Fruit fly (Drosophila melanogaster) whole organism, embryonic: ENCODE measurements around the gene Pat1.
A peak's percentile ranks its signal among the peaks of the same experiment; 100 is the strongest.

ENCODE experiments used
- Abd-B ChIP-seq: fragments of 200-800 bp; sonication (Bioruptor generic); optimal IDR thresholded peaks from 2 replicates; lab custom pipeline; 2018; ENCODE audit warnings: missing biosample characterization, mild to moderate bottlenecking, missing genetic modification characterization, moderate library complexity
- Blimp-1 ChIP-seq: fragments of 200-800 bp; sonication (Bioruptor generic); optimal IDR thresholded peaks from 3 replicates; lab custom pipeline; 2018; ENCODE audit warnings: missing biosample characterization, missing genetic modification characterization, mild to moderate bottlenecking, moderate library complexity, missing genetic modification reagents
- CG11093 ChIP-seq: fragments of 200-800 bp; sonication (Bioruptor generic); IDR thresholded peaks from 3 replicates; pipeline ENCODE4 v1.3.6; 2022; ENCODE audit warnings: missing biosample characterization, missing genetic modification characterization
- CG11247 ChIP-seq: fragments of 200-800 bp; sonication (Bioruptor generic); IDR thresholded peaks from 2 replicates; pipeline ENCODE4 v1.3.6; 2022; ENCODE audit warnings: missing biosample characterization, missing genetic modification characterization
- CG11504 ChIP-seq: fragments of 200-800 bp; sonication (Bioruptor generic); optimal IDR thresholded peaks from 3 replicates; lab custom pipeline; 2019; ENCODE audit warnings: missing biosample characterization, mild to moderate bottlenecking, missing genetic modification characterization, moderate library complexity
- CG12155 ChIP-seq: fragments of 200-800 bp; sonication (Bioruptor generic); optimal IDR thresholded peaks from 3 replicates; lab custom pipeline; 2016; ENCODE audit warnings: missing biosample characterization, missing genetic modification characterization
- CG12219 ChIP-seq: fragments of 200-800 bp; sonication (Bioruptor generic); optimal IDR thresholded peaks from 3 replicates; lab custom pipeline; 2018; ENCODE audit warnings: missing biosample characterization, mild to moderate bottlenecking, missing genetic modification characterization
- CG14965 ChIP-seq: fragments of 200-800 bp; sonication (Bioruptor generic); optimal IDR thresholded peaks from 2 replicates; lab custom pipeline; 2016; ENCODE audit warnings: missing biosample characterization, missing genetic modification characterization, borderline replicate concordance
- CG15479 ChIP-seq: fragments of 200-800 bp; sonication (Bioruptor generic); optimal IDR thresholded peaks from 3 replicates; lab custom pipeline; 2019; ENCODE audit warnings: missing biosample characterization, mild to moderate bottlenecking, missing genetic modification characterization, moderate library complexity
- CG15696 ChIP-seq: fragments of 200-800 bp; sonication (Bioruptor generic); optimal IDR thresholded peaks from 2 replicates; lab custom pipeline; 2019; ENCODE audit warnings: missing biosample characterization, mild to moderate bottlenecking, missing genetic modification characterization, moderate library complexity
- CG18262 ChIP-seq: fragments of 200-800 bp; optimal IDR thresholded peaks from 3 replicates; lab custom pipeline; 2019; ENCODE audit warnings: missing biosample characterization, mild to moderate bottlenecking, missing genetic modification characterization, moderate library complexity
- CG31224 ChIP-seq: fragments of 200-800 bp; sonication (Bioruptor generic); IDR thresholded peaks from 2 replicates; pipeline ENCODE4 v1.3.6; 2022; ENCODE audit warnings: missing biosample characterization, missing genetic modification characterization
- CG3281 ChIP-seq: fragments of 200-800 bp; sonication (Bioruptor generic); optimal IDR thresholded peaks from 3 replicates; lab custom pipeline; 2017; ENCODE audit warnings: missing biosample characterization, mild to moderate bottlenecking, missing genetic modification characterization
- CG6254 ChIP-seq: fragments of 200-800 bp; sonication (Bioruptor generic); optimal IDR thresholded peaks from 3 replicates; lab custom pipeline; 2017; ENCODE audit warnings: mild to moderate bottlenecking, missing biosample characterization, missing genetic modification reagents, missing genetic modification characterization
- CG6791 ChIP-seq: fragments of 200-800 bp; sonication (Bioruptor generic); IDR thresholded peaks from 3 replicates; pipeline ENCODE4 v1.3.6; 2022; ENCODE audit warnings: missing biosample characterization, missing genetic modification characterization; ENCODE audit not compliant: partially characterized antibody
- CG8290 ChIP-seq, 3 experiments: fragments of 200-800 bp; sonication (Bioruptor generic); optimal IDR thresholded peaks; 2 replicates each; lab custom pipeline; 2016 to 2019; ENCODE audit warnings: missing biosample characterization in 3 of 3, missing genetic modification characterization in 3 of 3, mild to moderate bottlenecking in 2 of 3, moderate library complexity in 1 of 3
- CG9215 ChIP-seq: fragments of 200-800 bp; sonication (Bioruptor generic); IDR thresholded peaks from 2 replicates; pipeline ENCODE4 v1.3.6; 2022; ENCODE audit warnings: missing biosample characterization, missing genetic modification characterization
- CG9609 ChIP-seq: fragments of 200-800 bp; sonication (Bioruptor generic); optimal IDR thresholded peaks from 3 replicates; lab custom pipeline; 2016; ENCODE audit warnings: missing biosample characterization, missing genetic modification characterization
- D19A ChIP-seq: fragments of 200-800 bp; optimal IDR thresholded peaks from 3 replicates; lab custom pipeline; 2019; ENCODE audit warnings: missing biosample characterization, mild to moderate bottlenecking, missing genetic modification characterization, moderate library complexity
- E2f2 ChIP-seq: fragments of 200-800 bp; sonication (Bioruptor generic); IDR thresholded peaks from 2 replicates; pipeline ENCODE4 v1.3.6; 2022; ENCODE audit warnings: missing biosample characterization, missing genetic modification characterization
- Hmr ChIP-seq: fragments of 200-800 bp; sonication (Bioruptor generic); optimal IDR thresholded peaks from 3 replicates; lab custom pipeline; 2017; ENCODE audit warnings: mild to moderate bottlenecking, missing biosample characterization, missing genetic modification reagents, missing genetic modification characterization
- Max ChIP-seq: fragments of 200-800 bp; sonication (Bioruptor generic); optimal IDR thresholded peaks from 2 replicates; lab custom pipeline; 2016; ENCODE audit warnings: missing biosample characterization, mild to moderate bottlenecking, missing genetic modification characterization
- Med ChIP-seq: fragments of 200-800 bp; sonication (Bioruptor generic); peaks from one replicate; lab custom pipeline; 2016; ENCODE audit warnings: missing biosample characterization, missing genetic modification characterization, mild to moderate bottlenecking, inconsistent platforms, moderate library complexity
- NC2α ChIP-seq: fragments of 200-800 bp; sonication (Bioruptor generic); optimal IDR thresholded peaks from 2 replicates; lab custom pipeline; 2016; ENCODE audit warnings: missing biosample characterization, missing genetic modification characterization
- NC2β ChIP-seq: fragments of 200-800 bp; sonication (Bioruptor generic); optimal IDR thresholded peaks from 2 replicates; lab custom pipeline; 2016; ENCODE audit warnings: missing biosample characterization, missing genetic modification characterization
- Oli ChIP-seq: fragments of 200-800 bp; sonication (Bioruptor generic); optimal IDR thresholded peaks from 2 replicates; lab custom pipeline; 2018; ENCODE audit warnings: missing biosample characterization, mild to moderate bottlenecking, missing genetic modification characterization, moderate library complexity
- Ravus ChIP-seq: fragments of 200-800 bp; sonication (Bioruptor generic); IDR thresholded peaks from 2 replicates; pipeline ENCODE4 v1.3.6; 2022; ENCODE audit warnings: missing biosample characterization, missing genetic modification characterization
- Ssrp ChIP-seq: fragments of 200-800 bp; sonication (Bioruptor generic); optimal IDR thresholded peaks from 2 replicates; lab custom pipeline; 2018; ENCODE audit warnings: missing biosample characterization, mild to moderate bottlenecking, missing genetic modification characterization, moderate library complexity
- Xbp1 ChIP-seq: fragments of 200-800 bp; sonication (Bioruptor generic); optimal IDR thresholded peaks from 3 replicates; lab custom pipeline; 2016; ENCODE audit warnings: missing biosample characterization, mild to moderate bottlenecking, missing genetic modification characterization
- ab ChIP-seq: fragments of 200-800 bp; sonication (Bioruptor generic); optimal IDR thresholded peaks from 2 replicates; lab custom pipeline; 2016; ENCODE audit warnings: missing biosample characterization, missing genetic modification characterization
- ara ChIP-seq: fragments of 200-800 bp; sonication (Bioruptor generic); IDR thresholded peaks from 2 replicates; pipeline ENCODE4 v1.3.6; 2022; ENCODE audit warnings: missing biosample characterization, missing genetic modification characterization
- bab2 ChIP-seq: fragments of 200-800 bp; sonication (Bioruptor generic); optimal IDR thresholded peaks from 2 replicates; lab custom pipeline; 2016; ENCODE audit warnings: missing biosample characterization, missing genetic modification characterization
- bsh ChIP-seq, 2 experiments: fragments of 200-800 bp; sonication (Bioruptor generic); optimal IDR thresholded peaks; 2 replicates each; lab custom pipeline; 2017 to 2018; ENCODE audit warnings: mild to moderate bottlenecking in 2 of 2, missing biosample characterization in 2 of 2, missing genetic modification characterization in 2 of 2, moderate library complexity in 1 of 2
- chif ChIP-seq, 2 experiments: fragments of 200-800 bp; sonication (Bioruptor generic); optimal IDR thresholded peaks; 3 replicates each; lab custom pipeline; 2016; ENCODE audit warnings: missing biosample characterization in 2 of 2, missing genetic modification characterization in 2 of 2
- croc ChIP-seq: fragments of 200-800 bp; sonication (Bioruptor generic); conservative IDR thresholded peaks from 3 replicates; pipeline ENCODE4 v1.3.6; 2022; ENCODE audit warnings: missing biosample characterization, missing genetic modification characterization
- crol ChIP-seq: fragments of 200-800 bp; sonication (Bioruptor generic); IDR thresholded peaks from 2 replicates; pipeline ENCODE4 v1.3.6; 2022; ENCODE audit warnings: missing biosample characterization, missing genetic modification characterization
- dpn ChIP-seq, 2 experiments: fragments of 200-800 bp; sonication (Bioruptor generic); optimal IDR thresholded peaks; 3 replicates each; lab custom pipeline; 2016; ENCODE audit warnings: missing biosample characterization in 2 of 2, missing genetic modification characterization in 2 of 2
- en ChIP-seq: fragments of 200-800 bp; sonication (Bioruptor generic); optimal IDR thresholded peaks from 2 replicates; lab custom pipeline; 2016; ENCODE audit warnings: missing biosample characterization, missing genetic modification characterization
- eve ChIP-seq, 2 experiments: fragments of >200 bp; optimal IDR thresholded peaks; 2 replicates each; lab custom pipeline; 2017; ENCODE audit warnings: missing biosample characterization in 2 of 2, missing genetic modification characterization in 2 of 2
- gsb-n ChIP-seq: fragments of 200-800 bp; sonication (Bioruptor generic); optimal IDR thresholded peaks from 3 replicates; lab custom pipeline; 2018; ENCODE audit warnings: missing biosample characterization, mild to moderate bottlenecking, missing genetic modification characterization
- ind ChIP-seq: fragments of 200-800 bp; sonication (Bioruptor generic); optimal IDR thresholded peaks from 3 replicates; lab custom pipeline; 2016; ENCODE audit warnings: missing biosample characterization, missing genetic modification characterization
- kah ChIP-seq: fragments of 200-800 bp; sonication (Bioruptor generic); optimal IDR thresholded peaks from 2 replicates; lab custom pipeline; 2018; ENCODE audit warnings: missing biosample characterization, mild to moderate bottlenecking, missing genetic modification characterization
- lilli ChIP-seq: fragments of 200-800 bp; sonication (Bioruptor generic); optimal IDR thresholded peaks from 3 replicates; lab custom pipeline; 2016; ENCODE audit warnings: missing biosample characterization, missing genetic modification characterization
- onecut ChIP-seq: fragments of 200-800 bp; sonication (Bioruptor generic); IDR thresholded peaks from 2 replicates; pipeline ENCODE4 v1.3.6; 2022; ENCODE audit warnings: missing biosample characterization, missing genetic modification characterization
- tap ChIP-seq: fragments of 200-800 bp; optimal IDR thresholded peaks from 3 replicates; lab custom pipeline; 2019; ENCODE audit warnings: missing biosample characterization, mild to moderate bottlenecking, missing genetic modification characterization, moderate library complexity
- tgo ChIP-seq: fragments of 200-800 bp; sonication (Bioruptor generic); IDR thresholded peaks from 3 replicates; pipeline ENCODE4 v1.3.6; 2022; ENCODE audit warnings: missing biosample characterization, missing genetic modification characterization
- vvl ChIP-seq: fragments of 200-800 bp; sonication (Bioruptor generic); IDR thresholded peaks from 2 replicates; pipeline ENCODE4 v1.3.6; 2022; ENCODE audit warnings: missing biosample characterization, missing genetic modification characterization
- wdn ChIP-seq: fragments of 200-800 bp; sonication (Bioruptor generic); IDR thresholded peaks from 2 replicates; pipeline ENCODE4 v1.3.6; 2022; ENCODE audit warnings: missing biosample characterization, missing genetic modification characterization
- zen ChIP-seq: fragments of 200-800 bp; sonication (Bioruptor generic); optimal IDR thresholded peaks from 3 replicates; lab custom pipeline; 2018; ENCODE audit warnings: missing biosample characterization, mild to moderate bottlenecking, missing genetic modification characterization, moderate library complexity

Gene Pat1

DNA sequence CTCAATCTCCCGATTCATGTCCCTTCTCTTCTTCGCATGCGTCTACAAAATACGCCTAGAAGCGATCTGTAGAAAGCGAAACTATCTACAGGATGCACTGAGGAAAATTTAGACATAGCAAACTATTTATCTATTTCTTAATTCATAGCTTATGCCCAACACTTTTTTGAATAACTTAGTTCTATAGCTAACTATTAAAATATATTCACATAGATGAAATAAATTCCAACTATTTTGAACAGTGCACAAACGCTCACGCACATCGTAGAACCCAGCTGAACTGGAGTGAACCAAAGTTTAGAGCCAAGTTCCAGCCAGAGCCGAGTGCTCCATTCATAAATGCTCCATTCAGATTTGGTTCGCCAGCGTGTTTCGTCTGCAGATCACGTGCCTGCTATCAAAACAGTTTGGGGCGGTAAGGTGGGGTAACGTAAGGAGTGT is 31.0 kb downstream of the Pat1 start (continued):
- peak; percentile 51; the same call in 1 of the 2 replicates for TF ChIP-seq wdn (GFP tag; lab: Robert Waterston, UW)
- no peak for TF ChIP-seq NC2α (GFP tag; lab: Kevin White, UChicago)
- TF ChIP-seq CG31224 (GFP tag; lab: Robert Waterston, UW) = peak; percentile 39; the same call in 1 of the 2 replicates
- TF ChIP-seq croc = peak; percentile 48; the same call in 2 of the 3 replicates
- peak; percentile 23 for TF ChIP-seq Max (GFP tag; lab: Kevin White, UChicago)
- peak; percentile 37 to 43 for TF ChIP-seq dpn (GFP tag; optimal IDR thresholded peaks at IDR 0.05; lab: Kevin White, UChicago)
- TF ChIP-seq CG15479 (GFP tag; lab: Kevin White, UChicago) = no peak
- TF ChIP-seq ind (GFP tag; lab: Kevin White, UChicago) = peak; percentile 34
- TF ChIP-seq eve (GFP tag; optimal IDR thresholded peaks at IDR 0.05; lab: Kevin White, UChicago) = no peak
- TF ChIP-seq NC2β = no peak
- peak; percentile 95 for TF ChIP-seq Blimp-1 (GFP tag; lab: Kevin White, UChicago)
- TF ChIP-seq bsh (GFP tag; optimal IDR thresholded peaks at IDR 0.05; lab: Kevin White, UChicago) = peak; percentile 43 to 71
- TF ChIP-seq CG15696 = peak; percentile 21
- peak; percentile 45 for TF ChIP-seq Hmr (GFP tag; lab: Kevin White, UChicago)
- TF ChIP-seq tap (tag; lab: Kevin White, UChicago) = peak; percentile 4
- TF ChIP-seq Oli (tag; lab: Kevin White, UChicago) = peak; percentile 33
- TF ChIP-seq CG11093 = 0 out of 3 replicates have a peak, but pooled peaks have one; percentile 33
- TF ChIP-seq E2f2 = 0 out of 2 replicates have a peak, but pooled peaks have one; percentile 21
- peak; percentile 60 for TF ChIP-seq lilli
- TF ChIP-seq CG11247 (GFP tag; lab: Robert Waterston, UW) = 0 out of 2 replicates have a peak, but pooled peaks have one; percentile 19
- peak in 1 of 2 experiments; percentile 43 for TF ChIP-seq chif (GFP tag; optimal IDR thresholded peaks at IDR 0.05; lab: Kevin White, UChicago)
- TF ChIP-seq ab (GFP tag; lab: Kevin White, UChicago) = no peak
- TF ChIP-seq ara (GFP tag; lab: Robert Waterston, UW) = peak; percentile 54; the same call in 1 of the 2 replicates
- no peak for TF ChIP-seq onecut (GFP tag; lab: Robert Waterston, UW)
- peak; percentile 6 for TF ChIP-seq CG12219
- peak; percentile 52; the same call in 1 of the 2 replicates for TF ChIP-seq CG9215 (GFP tag; lab: Robert Waterston, UW)
- peak; percentile 13 for TF ChIP-seq Abd-B (GFP tag; lab: Kevin White, UChicago)
- peak; percentile 86 for TF ChIP-seq Med (GFP tag; lab: Kevin White, UChicago)
- TF ChIP-seq CG11504 (tag; lab: Kevin White, UChicago) = peak; percentile 53
- peak; percentile 65 for TF ChIP-seq CG18262
- TF ChIP-seq CG3281 (GFP tag; lab: Kevin White, UChicago) = peak; percentile 15
- TF ChIP-seq CG9609 (GFP tag; lab: Kevin White, UChicago) = no peak
- TF ChIP-seq kah (GFP tag; lab: Kevin White, UChicago) = no peak
- TF ChIP-seq crol = no peak
- peak; percentile 51 for TF ChIP-seq vvl (GFP tag; lab: Robert Waterston, UW)
- peak; percentile 44; the same call in 2 of the 3 replicates for TF ChIP-seq tgo (GFP tag; lab: Robert Waterston, UW)
- TF ChIP-seq Ssrp (tag; lab: Kevin White, UChicago) = peak; percentile 38
- TF ChIP-seq CG6254 (GFP tag; lab: Kevin White, UChicago) = peak; percentile 44
- TF ChIP-seq CG14965 (GFP tag; lab: Kevin White, UChicago) = no peak
- TF ChIP-seq en = no peak
- peak; percentile 10 for TF ChIP-seq gsb-n (tag; lab: Kevin White, UChicago)
- no peak for TF ChIP-seq CG6791 (GFP tag; lab: Robert Waterston, UW)
- TF ChIP-seq zen (tag; lab: Kevin White, UChicago) = peak; percentile 22
- no peak; the same call in 1 of the 2 replicates for TF ChIP-seq Ravus (GFP tag; lab: Robert Waterston, UW)
- peak; percentile 41 for TF ChIP-seq D19A
- TF ChIP-seq CG8290 (GFP tag; optimal IDR thresholded peaks at IDR 0.05; lab: Kevin White, UChicago) = peak; percentile 40
- TF ChIP-seq CG8290 (tag; optimal IDR thresholded peaks at IDR 0.05; lab: Kevin White, UChicago) = peak in 1 of 2 experiments; percentile 14
- TF ChIP-seq Xbp1 (GFP tag; lab: Kevin White, UChicago) = peak; percentile 22
- TF ChIP-seq bab2 (GFP tag; lab: Kevin White, UChicago) = peak; percentile 11
- peak; percentile 28 for TF ChIP-seq CG12155 (GFP tag; lab: Kevin White, UChicago)
